Fruit fly (Drosophila melanogaster): ENCODE data around the gene BigH1.
A peak's percentile ranks its signal among the peaks of the same experiment; 100 is the strongest.

Gene BigH1

dm6 chr3R:14659354-14659804 is 3.9 kb upstream of the BigH1 start, which contains the start of gene Hexim (continued):
- TF ChIP-seq CG2116 (GFP tag; optimal IDR thresholded peaks at IDR 0.05) (peak; percentile 99), Six4 (GFP tag; optimal IDR thresholded peaks at IDR 0.05) (no peak), danr (GFP tag; IDR thresholded peaks at IDR 0.05) (no peak), lilli (GFP tag; optimal IDR thresholded peaks at IDR 0.05) (no peak), CG31365 (tag; optimal IDR thresholded peaks at IDR 0.05) (no peak), CG7839 (tag; optimal IDR thresholded peaks at IDR 0.05) (no peak), Tbp (GFP tag; optimal IDR thresholded peaks at IDR 0.05) (no peak), CG7556 (GFP tag; optimal IDR thresholded peaks at IDR 0.05) (no peak), CG6272 (GFP tag; IDR thresholded peaks at IDR 0.05) (no peak), Myb (GFP tag; optimal IDR thresholded peaks at IDR 0.05) (peak; percentile 59), chif (GFP tag; optimal IDR thresholded peaks at IDR 0.05) (no peak), dm (GFP tag; optimal IDR thresholded peaks at IDR 0.05) (no peak), hth (optimal IDR thresholded peaks at IDR 0.05) (no peak), Atf6 (GFP tag; IDR thresholded peaks at IDR 0.05) (no peak), kah (GFP tag; optimal IDR thresholded peaks at IDR 0.05) (no peak), nom (GFP tag; optimal IDR thresholded peaks at IDR 0.05) (peak; percentile 78), eve (GFP tag; optimal IDR thresholded peaks at IDR 0.05) (no peak), Xrp1 (GFP tag; IDR thresholded peaks at IDR 0.05) (no peak), ind (GFP tag; optimal IDR thresholded peaks at IDR 0.05) (no peak), klu (GFP tag; IDR thresholded peaks at IDR 0.05) (no peak), CG4820 (GFP tag; optimal IDR thresholded peaks at IDR 0.05) (no peak), CG12219 (GFP tag; optimal IDR thresholded peaks at IDR 0.05) (no peak), HmgD (GFP tag; optimal IDR thresholded peaks at IDR 0.05) (no peak), CG12071 (GFP tag; optimal IDR thresholded peaks at IDR 0.05) (no peak), crc (GFP tag; optimal IDR thresholded peaks at IDR 0.05) (no peak), tll (GFP tag; optimal IDR thresholded peaks at IDR 0.05) (no peak), ro (GFP tag; IDR thresholded peaks at IDR 0.05) (no peak), CG8281 (tag; optimal IDR thresholded peaks at IDR 0.05) (no peak), MBD-R2 (GFP tag; IDR thresholded peaks at IDR 0.05) (peak; percentile 33; the same call in 1 of the 2 replicates), cas (GFP tag; IDR thresholded peaks at IDR 0.05) (no peak), H2.0 (GFP tag; IDR thresholded peaks at IDR 0.05) (no peak), CG6683 (GFP tag; optimal IDR thresholded peaks at IDR 0.05) (no peak), amos (GFP tag; IDR thresholded peaks at IDR 0.05; ENCODE audit: partially characterized antibody) (0 out of 2 replicates have a peak, but pooled peaks have one; percentile 32), CTCF (GFP tag; optimal IDR thresholded peaks at IDR 0.05) (peak; percentile 41), CG33557 (GFP tag; optimal IDR thresholded peaks at IDR 0.05) (peak; percentile 16), gro (GFP tag; optimal IDR thresholded peaks at IDR 0.05) (peak; percentile 57), CG6689 (GFP tag; IDR thresholded peaks at IDR 0.05) (no peak), CG6765 (GFP tag; optimal IDR thresholded peaks at IDR 0.05) (no peak), CG5953 (GFP tag; IDR thresholded peaks at IDR 0.05) (no peak), CG12299 (tag; optimal IDR thresholded peaks at IDR 0.05) (peak; percentile 40), CG7271 (tag; optimal IDR thresholded peaks at IDR 0.05) (no peak), da (GFP tag; optimal IDR thresholded peaks at IDR 0.05) (no peak), Nf-YB (GFP tag; optimal IDR thresholded peaks at IDR 0.05) (peak; percentile 32), CG4617 (GFP tag; optimal IDR thresholded peaks at IDR 0.05; ENCODE audit: borderline replicate concordance) (peak; percentile 64), CG1529 (GFP tag; optimal IDR thresholded peaks at IDR 0.05) (no peak), Ada2b (GFP tag; IDR thresholded peaks at IDR 0.05) (no peak), pan (optimal IDR thresholded peaks at IDR 0.05) (no peak), pan (GFP tag; optimal IDR thresholded peaks at IDR 0.05 in 1 of 2, IDR thresholded peaks at IDR 0.05 in 1 of 2) (no peak), CG17361 (GFP tag; IDR thresholded peaks at IDR 0.05) (peak; percentile 76; the same call in 2 of the 3 replicates), sd (tag; optimal IDR thresholded peaks at IDR 0.05) (no peak), tin (GFP tag; optimal IDR thresholded peaks at IDR 0.05) (no peak), CG17385 (GFP tag; optimal IDR thresholded peaks at IDR 0.05) (peak; percentile 56), CG18011 (GFP tag; optimal IDR thresholded peaks at IDR 0.05) (no peak)

All from whole organism, embryonic.